Fruit fly (Drosophila melanogaster) whole organism, embryonic: Measurements from ENCODE around the gene Abcd1.

ENCODE experiments used
- BEAF-32 ChIP-seq: fragments of 200-800 bp; sonication (Bioruptor generic); optimal IDR thresholded peaks from 3 replicates; lab custom pipeline; 2017; ENCODE audit warnings: missing biosample characterization, missing genetic modification characterization, mild to moderate bottlenecking, moderate library complexity, missing genetic modification reagents
- CG10431 ChIP-seq: fragments of 200-800 bp; sonication (Bioruptor generic); optimal IDR thresholded peaks from 3 replicates; lab custom pipeline; 2018; ENCODE audit warnings: missing biosample characterization, mild to moderate bottlenecking, missing genetic modification characterization
- CG11085 ChIP-seq: fragments of 200-800 bp; sonication (Bioruptor generic); IDR thresholded peaks from 2 replicates; pipeline ENCODE4 v1.3.6; 2022; ENCODE audit warnings: missing biosample characterization, missing genetic modification characterization
- CG11398 ChIP-seq: fragments of 200-800 bp; sonication (Bioruptor generic); optimal IDR thresholded peaks from 2 replicates; lab custom pipeline; 2016; ENCODE audit warnings: missing biosample characterization, missing genetic modification characterization
- CG11695 ChIP-seq: fragments of 200-800 bp; sonication (Bioruptor generic); IDR thresholded peaks from 3 replicates; pipeline ENCODE4 v1.3.6; 2022; ENCODE audit warnings: missing biosample characterization, missing genetic modification characterization
- CG12659 ChIP-seq: fragments of 200-800 bp; sonication (Bioruptor generic); optimal IDR thresholded peaks from 3 replicates; lab custom pipeline; 2017; ENCODE audit warnings: mild to moderate bottlenecking, missing biosample characterization, missing genetic modification reagents, missing genetic modification characterization
- CG12769 ChIP-seq: fragments of 200-800 bp; sonication (Bioruptor generic); optimal IDR thresholded peaks from 2 replicates; lab custom pipeline; 2019; ENCODE audit warnings: missing biosample characterization, mild to moderate bottlenecking, missing genetic modification characterization, moderate library complexity
- CG13424 ChIP-seq: fragments of 200-800 bp; sonication (Bioruptor generic); optimal IDR thresholded peaks from 2 replicates; lab custom pipeline; 2019; ENCODE audit warnings: missing biosample characterization, mild to moderate bottlenecking, missing genetic modification characterization, moderate library complexity
- CG15479 ChIP-seq: fragments of 200-800 bp; sonication (Bioruptor generic); optimal IDR thresholded peaks from 3 replicates; lab custom pipeline; 2019; ENCODE audit warnings: missing biosample characterization, mild to moderate bottlenecking, missing genetic modification characterization, moderate library complexity
- CG17186 ChIP-seq: fragments of 200-800 bp; sonication (Bioruptor generic); optimal IDR thresholded peaks from 3 replicates; lab custom pipeline; 2017; ENCODE audit warnings: missing biosample characterization, missing genetic modification reagents, missing genetic modification characterization
- CG17802 ChIP-seq: fragments of 200-800 bp; sonication (Bioruptor generic); optimal IDR thresholded peaks from 2 replicates; lab custom pipeline; 2018; ENCODE audit warnings: missing biosample characterization, mild to moderate bottlenecking, missing genetic modification characterization, moderate library complexity
- CG2120 ChIP-seq: fragments of 200-800 bp; sonication (Bioruptor generic); optimal IDR thresholded peaks from 3 replicates; lab custom pipeline; 2016; ENCODE audit warnings: missing biosample characterization, missing genetic modification characterization
- CG2712 ChIP-seq: fragments of 200-800 bp; optimal IDR thresholded peaks from 3 replicates; lab custom pipeline; 2019; ENCODE audit warnings: missing biosample characterization, mild to moderate bottlenecking, missing genetic modification characterization, moderate library complexity
- CG3065 ChIP-seq: fragments of 200-800 bp; sonication (Bioruptor generic); optimal IDR thresholded peaks from 2 replicates; lab custom pipeline; 2016; ENCODE audit warnings: missing biosample characterization, missing genetic modification characterization
- CG34422 ChIP-seq: fragments of 200-800 bp; sonication (Bioruptor generic); IDR thresholded peaks from 3 replicates; pipeline ENCODE4 v1.3.6; 2022; ENCODE audit warnings: missing biosample characterization, missing genetic modification characterization
- CG43689 ChIP-seq: fragments of 200-800 bp; sonication (Bioruptor generic); IDR thresholded peaks from 2 replicates; pipeline ENCODE4 v1.3.6; 2022; ENCODE audit warnings: missing biosample characterization, missing genetic modification characterization
- CG6813 ChIP-seq: fragments of 200-800 bp; sonication (Bioruptor generic); optimal IDR thresholded peaks from 2 replicates; lab custom pipeline; 2017; ENCODE audit warnings: missing biosample characterization, missing genetic modification characterization, mild to moderate bottlenecking, moderate library complexity, missing genetic modification reagents
- CG7357 ChIP-seq: fragments of 200-800 bp; sonication (Bioruptor generic); IDR thresholded peaks from 3 replicates; pipeline ENCODE4 v1.3.6; 2022; ENCODE audit warnings: missing biosample characterization, missing genetic modification characterization
- CG8089 ChIP-seq: fragments of 200-800 bp; sonication (Bioruptor generic); optimal IDR thresholded peaks from 3 replicates; lab custom pipeline; 2016; ENCODE audit warnings: missing biosample characterization, missing genetic modification characterization
- CG8290 ChIP-seq, 3 experiments: fragments of 200-800 bp; sonication (Bioruptor generic); optimal IDR thresholded peaks; 2 replicates each; lab custom pipeline; 2016 to 2019; ENCODE audit warnings: missing biosample characterization in 3 of 3, missing genetic modification characterization in 3 of 3, mild to moderate bottlenecking in 2 of 3, moderate library complexity in 1 of 3
- Dip2 ChIP-seq: fragments of 200-800 bp; sonication (Bioruptor generic); IDR thresholded peaks from 2 replicates; pipeline ENCODE4 v1.3.6; 2022; ENCODE audit warnings: missing biosample characterization, missing genetic modification characterization
- Drgx ChIP-seq: fragments of 200-800 bp; sonication (Bioruptor generic); IDR thresholded peaks from 2 replicates; pipeline ENCODE4 v1.3.6; 2022; ENCODE audit warnings: missing biosample characterization, missing genetic modification characterization
- Ets97D ChIP-seq: fragments of 200-800 bp; sonication (Bioruptor generic); optimal IDR thresholded peaks from 3 replicates; lab custom pipeline; 2016; ENCODE audit warnings: missing biosample characterization, missing genetic modification characterization
- Fer2 ChIP-seq: fragments of 200-800 bp; sonication (Bioruptor generic); optimal IDR thresholded peaks from 2 replicates; lab custom pipeline; 2018; ENCODE audit warnings: missing biosample characterization, mild to moderate bottlenecking, missing genetic modification characterization, moderate library complexity
- Fer3 ChIP-seq: fragments of 200-800 bp; sonication (Bioruptor generic); optimal IDR thresholded peaks from 2 replicates; lab custom pipeline; 2018; ENCODE audit warnings: missing biosample characterization, mild to moderate bottlenecking, missing genetic modification characterization, moderate library complexity
- HmgD ChIP-seq: fragments of 200-800 bp; sonication (Bioruptor generic); optimal IDR thresholded peaks from 3 replicates; lab custom pipeline; 2016; ENCODE audit warnings: missing biosample characterization, missing genetic modification characterization
- Hr78 ChIP-seq, 2 experiments: fragments of 200-800 bp in 1 of 2; fragments of >200 bp in 1 of 2; sonication (Bioruptor generic) in 1 of 2; optimal IDR thresholded peaks; 2 replicates each; lab custom pipeline; 2017 to 2019; ENCODE audit warnings: missing biosample characterization in 2 of 2, missing genetic modification characterization in 2 of 2, mild to moderate bottlenecking in 1 of 2, moderate library complexity in 1 of 2
- Myb ChIP-seq: fragments of 200-800 bp; sonication (Bioruptor generic); optimal IDR thresholded peaks from 2 replicates; lab custom pipeline; 2016; ENCODE audit warnings: missing biosample characterization, missing genetic modification characterization
- Rx ChIP-seq: fragments of 200-800 bp; sonication (Bioruptor generic); IDR thresholded peaks from 2 replicates; pipeline ENCODE4 v1.3.6; 2022; ENCODE audit warnings: missing biosample characterization, missing genetic modification characterization
- Stat92E ChIP-seq, 3 experiments: fragments of >200 bp in 2 of 3; fragments of 200-800 bp in 1 of 3; sonication (Bioruptor generic) in 1 of 3; optimal IDR thresholded peaks; 2 replicates each; lab custom pipeline; 2017 to 2019; ENCODE audit warnings: missing biosample characterization in 3 of 3, missing genetic modification characterization in 3 of 3, mild to moderate bottlenecking in 1 of 3, moderate library complexity in 1 of 3
- Xrp1 ChIP-seq: fragments of 200-800 bp; sonication (Bioruptor generic); IDR thresholded peaks from 2 replicates; pipeline ENCODE4 v1.3.6; 2022; ENCODE audit warnings: missing biosample characterization, missing genetic modification characterization
- ab ChIP-seq: fragments of 200-800 bp; sonication (Bioruptor generic); optimal IDR thresholded peaks from 2 replicates; lab custom pipeline; 2016; ENCODE audit warnings: missing biosample characterization, missing genetic modification characterization
- ap ChIP-seq: fragments of 200-800 bp; sonication (Bioruptor generic); IDR thresholded peaks from 2 replicates; pipeline ENCODE4 v1.3.6; 2022; ENCODE audit warnings: missing biosample characterization, missing genetic modification characterization
- btn ChIP-seq: fragments of 200-800 bp; sonication (Bioruptor generic); optimal IDR thresholded peaks from 2 replicates; lab custom pipeline; 2016; ENCODE audit warnings: missing biosample characterization, missing genetic modification characterization
- dmrt11E ChIP-seq: fragments of 200-800 bp; sonication (Bioruptor generic); optimal IDR thresholded peaks from 3 replicates; lab custom pipeline; 2018; ENCODE audit warnings: missing biosample characterization, mild to moderate bottlenecking, missing genetic modification characterization, moderate library complexity
- fd102C ChIP-seq: fragments of 200-800 bp; sonication (Bioruptor generic); optimal IDR thresholded peaks from 2 replicates; lab custom pipeline; 2018; ENCODE audit warnings: missing biosample characterization, mild to moderate bottlenecking, missing genetic modification characterization, moderate library complexity
- gem ChIP-seq: fragments of 200-800 bp; sonication (Bioruptor generic); optimal IDR thresholded peaks from 2 replicates; lab custom pipeline; 2019; ENCODE audit warnings: missing biosample characterization, mild to moderate bottlenecking, missing genetic modification characterization, moderate library complexity
- gfzf ChIP-seq: fragments of 200-800 bp; sonication (Bioruptor generic); optimal IDR thresholded peaks from 2 replicates; lab custom pipeline; 2016; ENCODE audit warnings: missing biosample characterization, mild to moderate bottlenecking, missing genetic modification characterization, moderate library complexity
- ind ChIP-seq: fragments of 200-800 bp; sonication (Bioruptor generic); optimal IDR thresholded peaks from 3 replicates; lab custom pipeline; 2016; ENCODE audit warnings: missing biosample characterization, missing genetic modification characterization
- mam ChIP-seq: fragments of 200-800 bp; sonication (Bioruptor generic); optimal IDR thresholded peaks from 3 replicates; lab custom pipeline; 2016; ENCODE audit warnings: missing biosample characterization, missing genetic modification characterization
- nerfin-2 ChIP-seq: fragments of 200-800 bp; sonication (Bioruptor generic); IDR thresholded peaks from 2 replicates; pipeline ENCODE4 v1.3.6; 2022; ENCODE audit warnings: missing biosample characterization, missing genetic modification characterization; ENCODE audit not compliant: partially characterized antibody
- pzg ChIP-seq: fragments of 200-800 bp; sonication (Bioruptor generic); optimal IDR thresholded peaks from 3 replicates; lab custom pipeline; 2018; ENCODE audit warnings: missing biosample characterization, mild to moderate bottlenecking, missing genetic modification characterization, moderate library complexity
- sc ChIP-seq, 3 experiments: fragments of >200 bp in 2 of 3; fragments of 200-800 bp in 1 of 3; sonication (Bioruptor generic) in 1 of 3; optimal IDR thresholded peaks; 2 replicates in 2 of 3; 3 replicates in 1 of 3; lab custom pipeline; 2017; ENCODE audit warnings: mild to moderate bottlenecking in 1 of 3, missing biosample characterization in 1 of 3, missing genetic modification characterization in 1 of 3, missing genetic modification reagents in 1 of 3
- sim ChIP-seq: fragments of 200-800 bp; sonication (Bioruptor generic); IDR thresholded peaks from 2 replicates; pipeline ENCODE4 v1.3.6; 2022; ENCODE audit warnings: missing biosample characterization, missing genetic modification characterization
- tio ChIP-seq: fragments of 200-800 bp; sonication (Bioruptor generic); optimal IDR thresholded peaks from 2 replicates; lab custom pipeline; 2017; ENCODE audit warnings: missing biosample characterization, missing genetic modification characterization, inconsistent platforms
- zfh1 ChIP-seq: fragments of 200-800 bp; sonication (Bioruptor generic); IDR thresholded peaks from 3 replicates; pipeline ENCODE4 v1.3.6; 2022; ENCODE audit warnings: missing biosample characterization, missing genetic modification characterization
- zfh2 ChIP-seq: fragments of 200-800 bp; sonication (Bioruptor generic); optimal IDR thresholded peaks from 2 replicates; lab custom pipeline; 2016; ENCODE audit warnings: missing biosample characterization, missing genetic modification characterization

The Abcd1 gene

dm6 chr4:179062-179919 is 14.3 kb downstream of the Abcd1 start, which contains the start of gene Arl4 (continued):
- peak; percentile 63 for TF ChIP-seq Ets97D (GFP tag; lab: Kevin White, UChicago)
- no peak for TF ChIP-seq Rx
- peak; percentile 59 for TF ChIP-seq CG12659 (GFP tag; lab: Kevin White, UChicago)
- TF ChIP-seq CG8290 (GFP tag; optimal IDR thresholded peaks at IDR 0.05; lab: Kevin White, UChicago) = peak; percentile 78
- peak; percentile 69 to 92 for TF ChIP-seq CG8290 (tag; optimal IDR thresholded peaks at IDR 0.05; lab: Kevin White, UChicago)
- peak; percentile 94 for TF ChIP-seq CG10431
- TF ChIP-seq CG13424 (tag; lab: Kevin White, UChicago) = peak; percentile 7
- peak in 1 of 3 experiments; percentile 20 for TF ChIP-seq Stat92E (GFP tag; optimal IDR thresholded peaks at IDR 0.05; lab: Kevin White, UChicago)
- TF ChIP-seq CG12769 (tag; lab: Kevin White, UChicago) = peak; percentile 33
- TF ChIP-seq Drgx (GFP tag; lab: Robert Waterston, UW) = no peak
- TF ChIP-seq pzg (GFP tag; lab: Kevin White, UChicago) = peak; percentile 87
- TF ChIP-seq ab (GFP tag; lab: Kevin White, UChicago) = no peak
- peak; percentile 16 for TF ChIP-seq zfh2
- no peak for TF ChIP-seq HmgD (GFP tag; lab: Kevin White, UChicago)
- TF ChIP-seq CG17186 = peak; percentile 13
- peak in 1 of 2 experiments; percentile 15 for TF ChIP-seq Hr78 (GFP tag; optimal IDR thresholded peaks at IDR 0.05; lab: Kevin White, UChicago)
- no peak for TF ChIP-seq nerfin-2 (GFP tag; lab: Robert Waterston, UW)
- no peak for TF ChIP-seq btn (GFP tag; lab: Kevin White, UChicago)
- 0 out of 3 replicates have a peak, but pooled peaks have one; percentile 11 for TF ChIP-seq CG11695 (GFP tag; lab: Robert Waterston, UW)
- TF ChIP-seq mam (GFP tag; lab: Kevin White, UChicago) = peak; percentile 26
- peak; percentile 57 for TF ChIP-seq CG8089
- TF ChIP-seq dmrt11E (tag; lab: Kevin White, UChicago) = peak; percentile 36
- no peak for TF ChIP-seq sim (GFP tag; lab: Robert Waterston, UW)
- peak; percentile 8 for TF ChIP-seq Fer2 (tag; lab: Kevin White, UChicago)
- no peak for TF ChIP-seq CG43689 (GFP tag; lab: Robert Waterston, UW)
- TF ChIP-seq CG2712 (tag; lab: Kevin White, UChicago) = peak; percentile 3
- peak; percentile 28 for TF ChIP-seq gfzf (GFP tag; lab: Kevin White, UChicago)
- TF ChIP-seq Dip2 (GFP tag; lab: Robert Waterston, UW) = no peak
- TF ChIP-seq CG17802 (tag; lab: Kevin White, UChicago) = peak; percentile 98
- TF ChIP-seq gem (tag; lab: Kevin White, UChicago) = peak; percentile 17
- no peak for TF ChIP-seq CG34422
- no peak for TF ChIP-seq Xrp1 (GFP tag; lab: Robert Waterston, UW)
- TF ChIP-seq ap (GFP tag; lab: Robert Waterston, UW) = no peak
- TF ChIP-seq CG2120 (GFP tag; lab: Kevin White, UChicago) = peak; percentile 26
- no peak for TF ChIP-seq CG15479
- peak; percentile 98 for TF ChIP-seq CG7357 (GFP tag; lab: Robert Waterston, UW)
- no peak for TF ChIP-seq zfh1 (GFP tag; lab: Robert Waterston, UW)
- no peak for TF ChIP-seq tio (GFP tag; lab: Kevin White, UChicago)
- TF ChIP-seq CG11085 (GFP tag; lab: Robert Waterston, UW) = no peak
- TF ChIP-seq ind (GFP tag; lab: Kevin White, UChicago) = peak; percentile 16
- TF ChIP-seq Fer3 = peak; percentile 22
- no peak for TF ChIP-seq sc (optimal IDR thresholded peaks at IDR 0.05; lab: Kevin White, UChicago)
- no peak for TF ChIP-seq sc (GFP tag; optimal IDR thresholded peaks at IDR 0.05; lab: Kevin White, UChicago)
- TF ChIP-seq Myb (GFP tag; lab: Kevin White, UChicago) = peak; percentile 41
- peak; percentile 8 for TF ChIP-seq CG3065 (GFP tag; lab: Kevin White, UChicago)
- no peak for TF ChIP-seq fd102C (GFP tag; lab: Kevin White, UChicago)
- TF ChIP-seq CG11398 (GFP tag; lab: Kevin White, UChicago) = no peak
- TF ChIP-seq CG6813 (GFP tag; lab: Kevin White, UChicago) = no peak
- TF ChIP-seq BEAF-32 (GFP tag; lab: Kevin White, UChicago) = peak; percentile 63
